Worm (Caenorhabditis elegans) whole organism, young adult: ENCODE measurements around the gene his-69.

Experiments
- T07F8.4 ChIP-seq: sonication (generic microtip); optimal IDR thresholded peaks from 2 replicates; lab custom pipeline; 2016; ENCODE audit warnings: mild to moderate bottlenecking, missing genetic modification characterization, moderate library complexity, missing compliant biosample characterization
- nfya-1 ChIP-seq: sonication (generic microtip); optimal IDR thresholded peaks from 2 replicates; lab custom pipeline; 2017; ENCODE audit warnings: antibody characterized with exemption, missing compliant biosample characterization, missing genetic modification characterization, borderline replicate concordance; ENCODE audit not compliant: insufficient read depth

DNA sequence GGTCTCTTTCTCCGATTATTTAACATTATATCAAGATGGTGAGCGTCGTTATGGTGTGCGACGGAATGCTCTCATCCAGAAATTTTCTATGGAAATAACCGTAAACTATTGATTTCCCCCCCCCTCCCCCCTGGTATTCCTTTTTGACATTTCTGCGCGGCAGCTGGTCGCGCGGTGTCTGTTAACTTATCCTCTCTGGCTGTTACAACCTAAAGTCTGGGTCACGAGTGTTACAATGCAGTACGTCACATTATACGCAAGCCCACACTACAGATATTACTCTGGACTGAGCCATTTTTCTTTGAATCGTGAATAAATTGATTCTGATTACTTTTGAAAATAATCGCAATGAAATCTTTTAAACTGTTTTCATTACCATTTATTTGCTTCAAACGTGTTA is 9.4 kb downstream of the his-69 start:
- TF ChIP-seq nfya-1 (tag; lab: Kevin White, UChicago) (no peak), T07F8.4 (tag; lab: Kevin White, UChicago) (no peak)
